Fruit fly (Drosophila melanogaster): ENCODE measurements around the gene CG3437.

CG3437 gene

DNA sequence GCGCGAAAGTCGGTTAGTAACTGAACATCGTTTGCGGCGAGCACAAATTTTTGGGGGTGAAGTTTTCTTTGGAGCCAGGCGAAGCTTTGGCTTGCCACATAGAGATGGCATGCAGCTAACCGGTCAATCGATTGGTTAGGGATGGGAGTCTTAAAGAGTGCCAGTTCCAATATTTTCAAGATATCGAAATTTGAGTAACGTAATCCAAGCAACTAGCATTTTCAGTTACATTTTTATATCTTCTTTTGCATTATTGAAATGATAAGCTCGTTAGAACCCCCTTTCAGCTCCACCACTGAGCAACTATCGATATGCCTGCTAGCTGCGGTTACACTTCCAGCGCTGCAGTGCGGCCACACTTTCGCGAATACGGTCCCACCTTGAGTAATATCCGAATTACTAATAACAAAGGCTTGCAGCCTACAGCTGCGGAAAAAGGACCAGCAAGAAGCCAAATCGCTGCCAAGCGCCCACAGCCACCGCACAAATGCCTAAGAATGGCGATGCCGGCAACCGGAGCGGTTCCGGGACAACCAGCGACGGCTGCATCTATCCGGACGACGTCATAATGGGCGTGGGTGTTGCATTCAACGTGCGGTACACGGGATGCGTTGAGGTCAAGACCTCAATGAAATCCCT is 30.7 kb downstream of the CG3437 start, which contains the start of the genes Atat and Shc (continued):
- TF ChIP-seq dac (GFP tag; optimal IDR thresholded peaks at IDR 0.05): peak; percentile 98
- TF ChIP-seq CG4318 (GFP tag; optimal IDR thresholded peaks at IDR 0.05): peak; percentile 99
- TF ChIP-seq CG1621 (tag; optimal IDR thresholded peaks at IDR 0.05): peak; percentile 97
- TF ChIP-seq CG8119 (GFP tag; IDR thresholded peaks at IDR 0.05): peak; percentile 94
- peak; percentile 98 for TF ChIP-seq CG6792 (GFP tag; optimal IDR thresholded peaks at IDR 0.05)
- TF ChIP-seq CG3919 (GFP tag; optimal IDR thresholded peaks at IDR 0.05): peak; percentile 99
- peak; percentile 93 for TF ChIP-seq dsx (GFP tag; optimal IDR thresholded peaks at IDR 0.05; ENCODE audit: poor library complexity, severe bottlenecking)
- TF ChIP-seq CG34406 (GFP tag; optimal IDR thresholded peaks at IDR 0.05): peak; percentile 98
- TF ChIP-seq pdm3 (GFP tag; optimal IDR thresholded peaks at IDR 0.05): peak; percentile 99
- peak; percentile 95 for TF ChIP-seq Eip93F (GFP tag; optimal IDR thresholded peaks at IDR 0.05)
- peak; percentile 95 for TF ChIP-seq Blimp-1 (GFP tag; optimal IDR thresholded peaks at IDR 0.05)
- peak; percentile 96 to 99 for TF ChIP-seq salr (GFP tag; optimal IDR thresholded peaks at IDR 0.05)
- TF ChIP-seq fkh (GFP tag; optimal IDR thresholded peaks at IDR 0.05): peak; percentile 87
- TF ChIP-seq Sox15 (GFP tag; optimal IDR thresholded peaks at IDR 0.05): peak; percentile 100
- TF ChIP-seq ss (GFP tag; optimal IDR thresholded peaks at IDR 0.05): peak; percentile 83 to 96
- TF ChIP-seq CG15336 (GFP tag; IDR thresholded peaks at IDR 0.05): peak; percentile 95
- peak; percentile 96 for TF ChIP-seq Hr38 (GFP tag; optimal IDR thresholded peaks at IDR 0.05)
- peak; percentile 99 for TF ChIP-seq Eip78C (GFP tag)
- peak; percentile 97 for TF ChIP-seq vri (GFP tag; optimal IDR thresholded peaks at IDR 0.05)
- peak; percentile 99 for TF ChIP-seq topi (GFP tag; optimal IDR thresholded peaks at IDR 0.05)
- peak; percentile 98 for TF ChIP-seq CG7368 (GFP tag; optimal IDR thresholded peaks at IDR 0.05)
- peak; percentile 97 for TF ChIP-seq Sox102F (GFP tag; optimal IDR thresholded peaks at IDR 0.05)
- TF ChIP-seq achi (GFP tag; optimal IDR thresholded peaks at IDR 0.05): peak; percentile 97
- TF ChIP-seq OdsH (GFP tag; optimal IDR thresholded peaks at IDR 0.05): peak; percentile 99
- TF ChIP-seq acj6 (GFP tag; optimal IDR thresholded peaks at IDR 0.05): peak; percentile 99
- peak; percentile 98 for TF ChIP-seq fd59A (GFP tag; optimal IDR thresholded peaks at IDR 0.05)
- TF ChIP-seq fd85E (GFP tag; optimal IDR thresholded peaks at IDR 0.05): peak; percentile 95
- peak; percentile 100 for TF ChIP-seq Hr39 (GFP tag; optimal IDR thresholded peaks at IDR 0.05)
- TF ChIP-seq esn (GFP tag; optimal IDR thresholded peaks at IDR 0.05): peak; percentile 99
- TF ChIP-seq Ets96B (tag; optimal IDR thresholded peaks at IDR 0.05): peak; percentile 97
- peak; percentile 95 for TF ChIP-seq spab (GFP tag; optimal IDR thresholded peaks at IDR 0.05)

DNA sequence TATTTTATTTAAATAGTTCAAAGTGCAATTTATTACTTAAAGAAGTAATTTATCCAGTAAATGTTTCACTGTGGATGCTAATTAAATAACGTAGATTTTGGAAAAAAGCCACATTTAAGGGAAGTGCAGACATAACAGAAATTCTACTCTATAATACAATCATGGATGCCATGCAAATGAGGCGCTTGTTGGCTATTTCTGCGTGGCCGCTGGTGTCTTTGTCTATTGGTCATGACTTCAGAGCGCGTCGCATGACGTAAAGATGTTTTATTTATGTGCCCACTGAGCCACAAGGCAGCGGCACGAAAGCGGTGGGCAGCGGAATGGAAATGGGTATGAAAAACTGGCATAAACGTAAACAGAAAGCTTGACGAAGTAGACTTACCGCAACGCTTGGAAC is 31.6 kb downstream of the CG3437 start:
- TF ChIP-seq CG3919 (GFP tag; optimal IDR thresholded peaks at IDR 0.05) (peak; percentile 3), ss (GFP tag; optimal IDR thresholded peaks at IDR 0.05) (no peak), Sox15 (GFP tag; optimal IDR thresholded peaks at IDR 0.05) (no peak), CG11762 (GFP tag; optimal IDR thresholded peaks at IDR 0.05; ENCODE audit: insufficient read depth) (no peak), fkh (GFP tag; optimal IDR thresholded peaks at IDR 0.05) (no peak), OdsH (GFP tag; optimal IDR thresholded peaks at IDR 0.05) (no peak), Hr39 (GFP tag; optimal IDR thresholded peaks at IDR 0.05) (no peak), Blimp-1 (GFP tag; optimal IDR thresholded peaks at IDR 0.05) (no peak), vri (GFP tag; optimal IDR thresholded peaks at IDR 0.05) (peak; percentile 22), acj6 (GFP tag; optimal IDR thresholded peaks at IDR 0.05) (no peak), CG6276 (GFP tag; optimal IDR thresholded peaks at IDR 0.05) (peak; percentile 10), Ets21C (GFP tag; optimal IDR thresholded peaks at IDR 0.05) (no peak), CG16779 (tag; optimal IDR thresholded peaks at IDR 0.05) (no peak), CG10631 (GFP tag; optimal IDR thresholded peaks at IDR 0.05) (no peak), CG32006 (GFP tag; optimal IDR thresholded peaks at IDR 0.05) (peak; percentile 64), dsx (GFP tag; optimal IDR thresholded peaks at IDR 0.05; ENCODE audit: poor library complexity, severe bottlenecking) (no peak), CG8119 (GFP tag; IDR thresholded peaks at IDR 0.05) (peak; percentile 35; the same call in 2 of the 3 replicates), cyc (GFP tag; optimal IDR thresholded peaks at IDR 0.05) (no peak), CG34406 (GFP tag; optimal IDR thresholded peaks at IDR 0.05) (no peak), Hr38 (GFP tag; optimal IDR thresholded peaks at IDR 0.05) (no peak), CG8319 (GFP tag; optimal IDR thresholded peaks at IDR 0.05) (no peak), lz (GFP tag; optimal IDR thresholded peaks at IDR 0.05) (no peak), Eip78C (GFP tag) (peak; percentile 36), CG6163 (GFP tag; IDR thresholded peaks at IDR 0.05) (peak; percentile 40; the same call in 1 of the 3 replicates), svp (GFP tag) (peak; percentile 50), Ets96B (tag; optimal IDR thresholded peaks at IDR 0.05) (no peak), Eip93F (GFP tag; optimal IDR thresholded peaks at IDR 0.05) (no peak), net (GFP tag; optimal IDR thresholded peaks at IDR 0.05) (peak; percentile 31), Smox (GFP tag; optimal IDR thresholded peaks at IDR 0.05) (no peak), CG15336 (GFP tag; IDR thresholded peaks at IDR 0.05) (peak; percentile 55), CG7368 (GFP tag; optimal IDR thresholded peaks at IDR 0.05) (no peak), topi (GFP tag; optimal IDR thresholded peaks at IDR 0.05) (no peak), CG4318 (GFP tag; optimal IDR thresholded peaks at IDR 0.05) (peak; percentile 0), CG31627 (GFP tag; optimal IDR thresholded peaks at IDR 0.05) (no peak), CG6792 (GFP tag; optimal IDR thresholded peaks at IDR 0.05) (no peak), CG11902 (GFP tag; optimal IDR thresholded peaks at IDR 0.05) (no peak)

All from whole organism, prepupa.